Fruit fly (Drosophila melanogaster): ENCODE measurements around the gene pns.
A peak's percentile ranks its signal among the peaks of the same experiment; 100 is the strongest.

The pns gene

DNA sequence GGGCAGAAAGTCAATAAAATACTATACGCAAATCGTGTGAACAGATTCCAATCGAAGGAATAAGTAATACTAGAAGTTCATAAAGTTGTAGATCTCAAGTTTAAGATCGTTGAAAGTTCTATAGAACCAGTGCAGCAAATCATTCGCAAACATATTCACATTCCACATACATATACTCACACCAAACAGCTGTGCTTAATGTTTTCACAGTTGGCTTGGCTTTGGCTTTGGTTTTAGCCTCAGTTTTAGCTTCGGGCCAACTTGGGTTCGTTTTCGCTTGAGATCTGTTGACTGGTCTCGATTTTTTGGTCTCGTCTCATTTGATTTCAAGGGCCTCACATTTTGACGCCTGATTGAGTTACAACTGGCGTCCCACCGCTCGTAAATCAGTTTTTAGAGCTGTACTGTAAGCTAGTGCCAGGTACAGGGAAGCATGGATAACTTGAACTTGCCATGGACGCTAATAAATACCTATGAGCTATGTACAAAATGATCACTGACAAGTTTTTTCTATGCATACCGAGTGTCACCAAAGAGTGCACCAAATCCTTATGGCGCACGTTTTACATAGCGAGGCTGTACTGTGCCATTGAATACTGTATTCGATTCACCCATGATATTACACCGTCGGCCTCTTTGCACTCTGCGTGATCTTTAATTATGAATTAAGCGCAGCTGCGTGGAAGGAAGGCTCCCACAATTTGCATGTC, 50.4 kb downstream of the pns start (continued):
- TF ChIP-seq ken (GFP tag; IDR thresholded peaks at IDR 0.05) (peak; percentile 72; the same call in 2 of the 3 replicates), dati (GFP tag; IDR thresholded peaks at IDR 0.05) (peak; percentile 69), fd3F (GFP tag; optimal IDR thresholded peaks at IDR 0.05) (peak; percentile 82), Hr3 (GFP tag; optimal IDR thresholded peaks at IDR 0.05) (peak; percentile 61), CG4707 (GFP tag; optimal IDR thresholded peaks at IDR 0.05) (peak; percentile 46), CG14860 (GFP tag; IDR thresholded peaks at IDR 0.05; ENCODE audit: partially characterized antibody) (no peak), chif (GFP tag; optimal IDR thresholded peaks at IDR 0.05) (peak; percentile 57 to 71), CG9609 (GFP tag; optimal IDR thresholded peaks at IDR 0.05) (peak; percentile 53), BEAF-32 (GFP tag; optimal IDR thresholded peaks at IDR 0.05) (no peak), ftz-f1 (GFP tag; optimal IDR thresholded peaks at IDR 0.05) (no peak), CG1529 (GFP tag; optimal IDR thresholded peaks at IDR 0.05) (peak; percentile 22), sna (GFP tag; IDR thresholded peaks at IDR 0.05; ENCODE audit: partially characterized antibody) (no peak), Trl (optimal IDR thresholded peaks at IDR 0.05) (no peak), Trl (GFP tag; optimal IDR thresholded peaks at IDR 0.05) (peak; percentile 88), CG6272 (GFP tag; IDR thresholded peaks at IDR 0.05) (peak; percentile 85), E2f2 (GFP tag; IDR thresholded peaks at IDR 0.05) (peak; percentile 56), scrt (GFP tag; optimal IDR thresholded peaks at IDR 0.05) (peak; percentile 66), onecut (GFP tag; IDR thresholded peaks at IDR 0.05) (peak; percentile 85), phol (tag; optimal IDR thresholded peaks at IDR 0.05) (peak; percentile 73), CG17385 (GFP tag; optimal IDR thresholded peaks at IDR 0.05) (peak; percentile 75), Asciz (GFP tag; optimal IDR thresholded peaks at IDR 0.05) (peak; percentile 44), lilli (GFP tag; optimal IDR thresholded peaks at IDR 0.05) (peak; percentile 82), HLH4C (GFP tag; IDR thresholded peaks at IDR 0.05; ENCODE audit: partially characterized antibody) (no peak), CG34376 (GFP tag; optimal IDR thresholded peaks at IDR 0.05) (peak; percentile 50), gcm (GFP tag; optimal IDR thresholded peaks at IDR 0.05) (no peak), Antp (GFP tag; optimal IDR thresholded peaks at IDR 0.05) (peak; percentile 92), gsb-n (tag; optimal IDR thresholded peaks at IDR 0.05) (peak; percentile 23), CG9932 (GFP tag; IDR thresholded peaks at IDR 0.05) (peak; percentile 90), disco-r (GFP tag; optimal IDR thresholded peaks at IDR 0.05) (peak; percentile 61), Dip3 (GFP tag; optimal IDR thresholded peaks at IDR 0.05) (peak; percentile 76), nom (GFP tag; optimal IDR thresholded peaks at IDR 0.05) (peak; percentile 76), CG33213 (GFP tag; optimal IDR thresholded peaks at IDR 0.05) (peak; percentile 69), CG10565 (GFP tag; optimal IDR thresholded peaks at IDR 0.05) (peak; percentile 17), D19B (GFP tag; optimal IDR thresholded peaks at IDR 0.05) (peak; percentile 62), CG10462 (GFP tag; optimal IDR thresholded peaks at IDR 0.05) (peak; percentile 45), CG18619 (GFP tag; optimal IDR thresholded peaks at IDR 0.05) (peak; percentile 65), eve (GFP tag; optimal IDR thresholded peaks at IDR 0.05) (no peak), CG12155 (GFP tag; optimal IDR thresholded peaks at IDR 0.05) (peak; percentile 77), CG15011 (GFP tag; optimal IDR thresholded peaks at IDR 0.05) (peak; percentile 64), CG1233 (GFP tag; optimal IDR thresholded peaks at IDR 0.05) (peak; percentile 74), Vsx1 (GFP tag; optimal IDR thresholded peaks at IDR 0.05) (peak; percentile 43), crp (GFP tag; optimal IDR thresholded peaks at IDR 0.05) (peak in 1 of 2 experiments; percentile 8), CG13775 (GFP tag; optimal IDR thresholded peaks at IDR 0.05) (peak; percentile 43), dpn (GFP tag; optimal IDR thresholded peaks at IDR 0.05) (peak; percentile 89), CG32772 (GFP tag; IDR thresholded peaks at IDR 0.05) (peak; percentile 86), CG2889 (GFP tag; IDR thresholded peaks at IDR 0.05) (peak; percentile 87), tup (GFP tag; optimal IDR thresholded peaks at IDR 0.05) (peak; percentile 44), zf30C (GFP tag; optimal IDR thresholded peaks at IDR 0.05) (no peak), Xrp1 (GFP tag; IDR thresholded peaks at IDR 0.05) (peak; percentile 85)

Data from whole organism, embryonic.